Worm (Caenorhabditis elegans): ENCODE results near the gene act-3.

- no peak for TF ChIP-seq flt-1 (GFP tag; IDR thresholded peaks at IDR 0.05)
- no peak for TF ChIP-seq ama-1 (optimal IDR thresholded peaks at IDR 0.05)
- no peak for TF ChIP-seq aly-1 (tag; optimal IDR thresholded peaks at IDR 0.05)
- TF ChIP-seq F13C5.2 (tag; optimal IDR thresholded peaks at IDR 0.05), result no peak
- no peak for TF ChIP-seq scrt-1 (GFP tag; IDR thresholded peaks at IDR 0.05)
These were observed 17.8 kb downstream of the act-3 start for ce11 chrV:11056484-11056883.

All from whole organism, early embryonic.